Worm (Caenorhabditis elegans) whole organism, L4/young adult: ENCODE data around the gene unc-85.

Experiments
- W03F9.2 ChIP-seq: fragments of 150-350 bp; optimal IDR thresholded peaks from 2 replicates; lab custom pipeline; 2014; ENCODE audit warnings: missing biosample characterization, missing genetic modification characterization
- dao-5 ChIP-seq: sonication (generic microtip); optimal IDR thresholded peaks from 2 replicates; lab custom pipeline; 2016; ENCODE audit warnings: missing genotype, missing genetic modification characterization, moderate library complexity, missing compliant biosample characterization
- him-1 ChIP-seq: sonication (generic microtip); optimal IDR thresholded peaks from 2 replicates; lab custom pipeline; 2016; ENCODE audit warnings: missing genotype, missing genetic modification reagents, missing genetic modification characterization, missing compliant biosample characterization

- TF ChIP-seq him-1 (tag; lab: Kevin White, UChicago) (no peak), dao-5 (tag; lab: Kevin White, UChicago) (no peak), W03F9.2 (tag; lab: Kevin White, UChicago) (no peak)
These were observed 28.2 kb upstream of the unc-85 start for ce11 chrII:4673670-4674069.
